Worm (Caenorhabditis elegans) whole organism, L1 larva: ENCODE data around the gene madf-1.

Source experiments
- C34B4.2 ChIP-seq: sonication (generic microtip); optimal IDR thresholded peaks from 2 replicates; lab custom pipeline; 2017; ENCODE audit warnings: mild to moderate bottlenecking, missing genetic modification characterization, missing compliant biosample characterization
- F16B12.6 ChIP-seq: fragments of 150-350 bp; optimal IDR thresholded peaks from 2 replicates; lab custom pipeline; 2014; ENCODE audit warnings: missing biosample characterization, missing genetic modification characterization
- aly-2 ChIP-seq: fragments of 150-350 bp; optimal IDR thresholded peaks from 2 replicates; lab custom pipeline; 2014; ENCODE audit warnings: missing biosample characterization, missing genetic modification characterization
- ceh-63 ChIP-seq: fragments of 200-800 bp; sonication (Bioruptor generic); optimal IDR thresholded peaks from 2 replicates; lab custom pipeline; 2018; ENCODE audit warnings: mild to moderate bottlenecking, missing genetic modification characterization, missing compliant biosample characterization
- ceh-8 ChIP-seq: fragments of 200-800 bp; sonication (Bioruptor generic); optimal IDR thresholded peaks from 2 replicates; lab custom pipeline; 2018; ENCODE audit warnings: mild to moderate bottlenecking, missing genetic modification characterization, moderate library complexity, missing compliant biosample characterization
- ceh-82 ChIP-seq, 3 experiments: fragments of 150-350 bp in 1 of 3; sonication (generic microtip) in 2 of 3; optimal IDR thresholded peaks; 2 replicates each; lab custom pipeline; 2014 to 2017; ENCODE audit warnings: missing biosample characterization in 3 of 3, missing genetic modification characterization in 3 of 3
- ceh-90 ChIP-seq: sonication (generic microtip); optimal IDR thresholded peaks from 2 replicates; lab custom pipeline; 2016; ENCODE audit warnings: missing genetic modification characterization, missing compliant biosample characterization
- ces-1 ChIP-seq: fragments of 150-350 bp; optimal IDR thresholded peaks from 2 replicates; lab custom pipeline; 2014; ENCODE audit warnings: missing biosample characterization, missing genetic modification reagents, missing genetic modification characterization
- egl-13 ChIP-seq: sonication (generic microtip); optimal IDR thresholded peaks from 2 replicates; lab custom pipeline; 2016; ENCODE audit warnings: missing genotype, missing genetic modification reagents, missing genetic modification characterization, missing compliant biosample characterization
- elt-3 ChIP-seq, 6 experiments: fragments of 150-350 bp in 1 of 6; sonication (generic microtip); optimal IDR thresholded peaks; 2 replicates each; lab custom pipeline; 2017 to 2018; ENCODE audit warnings: missing biosample characterization in 6 of 6, missing genetic modification characterization in 6 of 6, inconsistent platforms in 1 of 6
- fos-1 ChIP-seq: fragments of 150-350 bp; optimal IDR thresholded peaks from 2 replicates; lab custom pipeline; 2014; ENCODE audit warnings: missing biosample characterization, missing genetic modification characterization
- hlh-17 ChIP-seq: fragments of 200-800 bp; sonication (Bioruptor generic); optimal IDR thresholded peaks from 2 replicates; lab custom pipeline; 2018; ENCODE audit warnings: missing genetic modification characterization, mild to moderate bottlenecking, missing compliant biosample characterization, moderate library complexity, borderline replicate concordance
- hlh-4 ChIP-seq: sonication (generic microtip); optimal IDR thresholded peaks from 2 replicates; lab custom pipeline; 2016; ENCODE audit warnings: mild to moderate bottlenecking, missing genetic modification characterization, missing compliant biosample characterization
- irx-1 ChIP-seq: sonication (generic microtip); optimal IDR thresholded peaks from 2 replicates; lab custom pipeline; 2016; ENCODE audit warnings: missing genetic modification characterization, missing compliant biosample characterization
- isw-1 ChIP-seq: fragments of 200-800 bp; sonication (Bioruptor generic); IDR thresholded peaks from 2 replicates; pipeline ENCODE4 v1.3.6; 2022; ENCODE audit warnings: missing genetic modification characterization, missing compliant biosample characterization
- jun-1 ChIP-seq: fragments of 150-350 bp; optimal IDR thresholded peaks from 2 replicates; lab custom pipeline; 2014; ENCODE audit warnings: missing biosample characterization, missing genetic modification reagents, missing genetic modification characterization
- lin-13 ChIP-seq: fragments of 150-350 bp; optimal IDR thresholded peaks from 2 replicates; lab custom pipeline; 2014; ENCODE audit warnings: missing biosample characterization, missing genetic modification reagents, missing genetic modification characterization
- lin-14 ChIP-seq: fragments of 200-800 bp; sonication (Bioruptor generic); optimal IDR thresholded peaks from 2 replicates; lab custom pipeline; 2018; ENCODE audit warnings: mild to moderate bottlenecking, missing genetic modification characterization, moderate library complexity, missing compliant biosample characterization
- lir-3 ChIP-seq: sonication (generic microtip); optimal IDR thresholded peaks from 2 replicates; lab custom pipeline; 2016; ENCODE audit warnings: mild to moderate bottlenecking, missing genetic modification characterization, moderate library complexity, missing compliant biosample characterization; ENCODE audit not compliant: poor library complexity
- mdl-1 ChIP-seq, 2 experiments: fragments of 150-350 bp; optimal IDR thresholded peaks; 2 replicates each; lab custom pipeline; 2014 to 2017; ENCODE audit warnings: missing biosample characterization in 2 of 2, missing genetic modification characterization in 2 of 2, inconsistent platforms in 1 of 2
- mef-2 ChIP-seq: fragments of 150-350 bp; optimal IDR thresholded peaks from 2 replicates; lab custom pipeline; 2014; ENCODE audit warnings: missing biosample characterization, missing genetic modification characterization
- nhr-11 ChIP-seq: fragments of 150-350 bp; optimal IDR thresholded peaks from 2 replicates; lab custom pipeline; 2014; ENCODE audit warnings: missing biosample characterization, missing genetic modification characterization
- nhr-20 ChIP-seq: sonication (generic microtip); optimal IDR thresholded peaks from 2 replicates; lab custom pipeline; 2016; ENCODE audit warnings: mild to moderate bottlenecking, missing genetic modification characterization, missing compliant biosample characterization
- nhr-237 ChIP-seq: fragments of 150-350 bp; optimal IDR thresholded peaks from 2 replicates; lab custom pipeline; 2014; ENCODE audit warnings: missing biosample characterization, missing genetic modification characterization
- nhr-28 ChIP-seq: fragments of 150-350 bp; optimal IDR thresholded peaks from 2 replicates; lab custom pipeline; 2014; ENCODE audit warnings: missing biosample characterization, missing genetic modification characterization
- nhr-77 ChIP-seq: fragments of 150-350 bp; optimal IDR thresholded peaks from 2 replicates; lab custom pipeline; 2014; ENCODE audit warnings: missing biosample characterization, missing genetic modification characterization
- nhr-84 ChIP-seq: sonication (generic microtip); optimal IDR thresholded peaks from 2 replicates; lab custom pipeline; 2017; ENCODE audit warnings: missing biosample characterization, missing genetic modification characterization
- nhr-90 ChIP-seq: sonication (generic microtip); optimal IDR thresholded peaks from 2 replicates; lab custom pipeline; 2016; ENCODE audit warnings: mild to moderate bottlenecking, missing genetic modification characterization, missing compliant biosample characterization; ENCODE audit not compliant: poor library complexity
- skn-1 ChIP-seq: fragments of 150-350 bp; optimal IDR thresholded peaks from 2 replicates; lab custom pipeline; 2014; ENCODE audit warnings: missing biosample characterization, missing genetic modification characterization
- snu-23 ChIP-seq: sonication (generic microtip); optimal IDR thresholded peaks from 2 replicates; lab custom pipeline; 2016; ENCODE audit warnings: missing genetic modification characterization, missing compliant biosample characterization
- sox-4 ChIP-seq: sonication (generic microtip); optimal IDR thresholded peaks from 2 replicates; lab custom pipeline; 2016; ENCODE audit warnings: missing genetic modification characterization, missing compliant biosample characterization
- sptf-1 ChIP-seq: fragments of 150-350 bp; optimal IDR thresholded peaks from 2 replicates; lab custom pipeline; 2014; ENCODE audit warnings: missing biosample characterization, missing genetic modification characterization
- sup-37 ChIP-seq: fragments of 200-800 bp; sonication (Bioruptor generic); optimal IDR thresholded peaks from 2 replicates; lab custom pipeline; 2018; ENCODE audit warnings: mild to moderate bottlenecking, missing genetic modification characterization, missing compliant biosample characterization
- swsn-7 ChIP-seq: sonication (generic microtip); optimal IDR thresholded peaks from 2 replicates; lab custom pipeline; 2016; ENCODE audit warnings: missing genetic modification characterization, missing compliant biosample characterization
- unc-130 ChIP-seq: fragments of 150-350 bp; optimal IDR thresholded peaks from 2 replicates; lab custom pipeline; 2017; ENCODE audit warnings: missing biosample characterization, missing genetic modification characterization, inconsistent platforms
- unc-30 ChIP-seq: sonication (generic microtip); optimal IDR thresholded peaks from 2 replicates; lab custom pipeline; 2017; ENCODE audit warnings: missing biosample characterization, missing genetic modification characterization
- unc-62 ChIP-seq: fragments of 150-350 bp; optimal IDR thresholded peaks from 2 replicates; lab custom pipeline; 2014; ENCODE audit warnings: missing biosample characterization, missing genetic modification reagents, missing genetic modification characterization
- unc-86 ChIP-seq: sonication (generic microtip); optimal IDR thresholded peaks from 2 replicates; lab custom pipeline; 2016; ENCODE audit warnings: missing genetic modification characterization, missing compliant biosample characterization
- unc-98 ChIP-seq: fragments of 200-800 bp; sonication (Bioruptor generic); IDR thresholded peaks from 2 replicates; pipeline ENCODE4 v1.3.6; 2022; ENCODE audit warnings: missing genetic modification characterization, missing compliant biosample characterization
- zag-1 ChIP-seq: fragments of 150-350 bp; optimal IDR thresholded peaks from 2 replicates; lab custom pipeline; 2014; ENCODE audit warnings: missing biosample characterization, missing genetic modification characterization
- zip-4 ChIP-seq: fragments of 200-800 bp; sonication (Bioruptor generic); optimal IDR thresholded peaks from 2 replicates; lab custom pipeline; 2018; ENCODE audit warnings: mild to moderate bottlenecking, missing genetic modification characterization, moderate library complexity, missing compliant biosample characterization
- ztf-11 ChIP-seq, 2 experiments: sonication (generic microtip); optimal IDR thresholded peaks; 2 replicates each; lab custom pipeline; 2016 to 2017; ENCODE audit warnings: missing genetic modification characterization in 2 of 2, missing biosample characterization in 1 of 2, missing compliant biosample characterization in 1 of 2
- ztf-4 ChIP-seq: fragments of 150-350 bp; optimal IDR thresholded peaks from 2 replicates; lab custom pipeline; 2014; ENCODE audit warnings: missing biosample characterization, missing genetic modification characterization

Gene madf-1

DNA sequence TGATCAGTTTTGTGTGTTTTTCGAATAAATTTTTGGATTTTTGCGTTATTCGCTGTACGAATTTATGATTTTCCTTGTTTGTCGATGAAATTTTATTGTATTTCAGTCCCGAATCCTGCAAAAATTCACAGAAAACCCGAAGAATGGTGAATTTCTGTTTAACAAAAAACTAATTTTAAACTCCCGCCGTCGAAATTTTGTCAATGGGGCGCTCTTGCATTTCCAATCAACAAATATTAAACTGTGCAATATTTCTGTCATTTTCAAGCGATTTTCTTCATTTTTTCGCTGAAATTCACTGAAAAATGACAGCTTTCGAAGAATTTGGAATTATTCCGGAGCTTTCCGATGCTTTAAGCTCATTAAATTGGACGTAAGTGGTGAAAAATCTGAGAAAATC is 43.0 kb upstream of the madf-1 start, which contains the start of gene Y55F3BR.1 (continued):
- TF ChIP-seq nhr-90 (tag; lab: Kevin White, UChicago) (peak; percentile 54), mef-2 (no peak), ces-1 (GFP tag; lab: Kevin White, UChicago) (no peak), sox-4 (no peak), lin-14 (GFP tag; lab: Kevin White, UChicago) (no peak), ceh-90 (tag; lab: Kevin White, UChicago) (no peak), sptf-1 (tag; lab: Kevin White, UChicago) (no peak), mdl-1 (tag; optimal IDR thresholded peaks at IDR 0.05; lab: Kevin White, UChicago) (no peak), isw-1 (GFP tag; lab: Robert Waterston, UW) (peak; percentile 44; the same call in 1 of the 2 replicates), lin-13 (GFP tag; lab: Kevin White, UChicago) (peak; percentile 75), fos-1 (tag; lab: Kevin White, UChicago) (peak; percentile 63), nhr-84 (tag; lab: Kevin White, UChicago) (no peak), unc-62 (GFP tag; lab: Kevin White, UChicago) (no peak), nhr-77 (tag; lab: Kevin White, UChicago) (peak; percentile 33), irx-1 (tag; lab: Kevin White, UChicago) (peak; percentile 38), C34B4.2 (no peak), zag-1 (no peak), skn-1 (tag; lab: Kevin White, UChicago) (peak; percentile 40), nhr-237 (tag; lab: Kevin White, UChicago) (no peak), ceh-82 (tag; optimal IDR thresholded peaks at IDR 0.05; lab: Kevin White, UChicago) (peak; percentile 42 to 80 (median 49)), ztf-4 (tag; lab: Kevin White, UChicago) (no peak), aly-2 (tag; lab: Kevin White, UChicago) (peak; percentile 35), ztf-11 (tag; optimal IDR thresholded peaks at IDR 0.05; lab: Kevin White, UChicago) (no peak), unc-130 (tag; lab: Kevin White, UChicago) (no peak), lir-3 (tag; lab: Kevin White, UChicago) (no peak), unc-86 (no peak), ceh-63 (GFP tag; lab: Kevin White, UChicago) (no peak), ceh-8 (GFP tag; lab: Kevin White, UChicago) (no peak), hlh-4 (tag; lab: Kevin White, UChicago) (no peak), sup-37 (GFP tag; lab: Kevin White, UChicago) (no peak), hlh-17 (GFP tag; lab: Kevin White, UChicago) (no peak), elt-3 (tag; optimal IDR thresholded peaks at IDR 0.05; lab: Kevin White, UChicago) (peak in 1 of 6 experiments; percentile 22), nhr-28 (tag; lab: Kevin White, UChicago) (no peak), F16B12.6 (tag; lab: Kevin White, UChicago) (peak; percentile 34), zip-4 (GFP tag; lab: Kevin White, UChicago) (no peak), nhr-11 (no peak), jun-1 (tag; lab: Kevin White, UChicago) (no peak), unc-98 (GFP tag; lab: Robert Waterston, UW) (no peak), unc-30 (no peak), swsn-7 (tag; lab: Kevin White, UChicago) (peak; percentile 53), snu-23 (peak; percentile 71), nhr-20 (peak; percentile 24), egl-13 (tag; lab: Kevin White, UChicago) (no peak)
